Worm (Caenorhabditis elegans): Measurements from ENCODE around the gene H02F09.2.

H02F09.2 gene

ce11 chrX:1612948-1613347 lies 40.9 kb downstream of the H02F09.2 start:
- TF ChIP-seq snpc-4 (tag; optimal IDR thresholded peaks at IDR 0.05) (no peak), lsy-12 (tag; optimal IDR thresholded peaks at IDR 0.05) (no peak), tbx-2 (tag; optimal IDR thresholded peaks at IDR 0.05) (no peak), ztf-4 (tag; optimal IDR thresholded peaks at IDR 0.05) (no peak), pha-4 (tag; optimal IDR thresholded peaks at IDR 0.05) (no peak), elt-3 (tag; optimal IDR thresholded peaks at IDR 0.05) (no peak), nhr-23 (tag; optimal IDR thresholded peaks at IDR 0.05) (no peak), egl-5 (tag; optimal IDR thresholded peaks at IDR 0.05) (no peak), lin-39 (tag; optimal IDR thresholded peaks at IDR 0.05) (no peak), fos-1 (tag; optimal IDR thresholded peaks at IDR 0.05) (no peak), lin-15B (tag; optimal IDR thresholded peaks at IDR 0.05) (no peak), R02D3.7 (tag; optimal IDR thresholded peaks at IDR 0.05) (no peak), jun-1 (tag; optimal IDR thresholded peaks at IDR 0.05) (no peak), eor-1 (tag; optimal IDR thresholded peaks at IDR 0.05) (no peak), sea-2 (GFP tag; optimal IDR thresholded peaks at IDR 0.05) (no peak), aly-2 (tag; optimal IDR thresholded peaks at IDR 0.05) (no peak), ceh-28 (tag; optimal IDR thresholded peaks at IDR 0.05) (no peak), mdl-1 (tag; optimal IDR thresholded peaks at IDR 0.05) (no peak), hmg-11 (tag; optimal IDR thresholded peaks at IDR 0.05) (no peak), fkh-10 (GFP tag; optimal IDR thresholded peaks at IDR 0.05) (no peak)

ce11 chrX:1613860-1614259 lies 41.8 kb downstream of the H02F09.2 start:
- TF ChIP-seq ztf-11 (tag; optimal IDR thresholded peaks at IDR 0.05), result no peak
- TF ChIP-seq unc-39 (tag; optimal IDR thresholded peaks at IDR 0.05), result no peak
- TF ChIP-seq ama-1 (optimal IDR thresholded peaks at IDR 0.05), result no peak
- no peak for TF ChIP-seq ztf-4 (tag; optimal IDR thresholded peaks at IDR 0.05)
- no peak for TF ChIP-seq nhr-237 (tag; optimal IDR thresholded peaks at IDR 0.05)
- no peak for TF ChIP-seq egl-27 (tag; optimal IDR thresholded peaks at IDR 0.05)
- TF ChIP-seq zag-1 (tag; optimal IDR thresholded peaks at IDR 0.05), result no peak
- TF ChIP-seq nhr-11 (tag; optimal IDR thresholded peaks at IDR 0.05), result no peak
- no peak for TF ChIP-seq unc-62 (GFP tag; optimal IDR thresholded peaks at IDR 0.05)
- no peak for TF ChIP-seq aly-2 (tag; optimal IDR thresholded peaks at IDR 0.05)
- TF ChIP-seq nhr-77 (tag; optimal IDR thresholded peaks at IDR 0.05), result no peak
- TF ChIP-seq fkh-10 (GFP tag; optimal IDR thresholded peaks at IDR 0.05), result no peak
- TF ChIP-seq nhr-76 (tag; optimal IDR thresholded peaks at IDR 0.05), result no peak
- TF ChIP-seq nhr-12 (tag; optimal IDR thresholded peaks at IDR 0.05), result no peak
- no peak for TF ChIP-seq nhr-28 (tag; optimal IDR thresholded peaks at IDR 0.05)
- no peak for TF ChIP-seq fos-1 (tag; optimal IDR thresholded peaks at IDR 0.05)
- no peak for TF ChIP-seq lsy-12 (tag; optimal IDR thresholded peaks at IDR 0.05)
- TF ChIP-seq nhr-25 (tag; optimal IDR thresholded peaks at IDR 0.05), result no peak
- no peak for TF ChIP-seq ceh-82 (tag; optimal IDR thresholded peaks at IDR 0.05)
- no peak for TF ChIP-seq elt-2 (tag; optimal IDR thresholded peaks at IDR 0.05)

ce11 chrX:1620678-1621449 lies 48.8 kb downstream of the H02F09.2 start, which contains the start of gene H11E01.2:
H11E01.2 (plus strand) TSS chrX:1621057.
- TF ChIP-seq nhr-43 (tag; optimal IDR thresholded peaks at IDR 0.05; ENCODE audit: poor library complexity, severe bottlenecking) (peak; percentile 17), nhr-237 (tag; optimal IDR thresholded peaks at IDR 0.05) (no peak), nhr-77 (tag; optimal IDR thresholded peaks at IDR 0.05) (no peak)

ce11 chrX:1623048-1623447 lies 51.0 kb downstream of the H02F09.2 start:
- TF ChIP-seq hmg-11 (tag; optimal IDR thresholded peaks at IDR 0.05), result no peak
- no peak for TF ChIP-seq ceh-16 (tag; optimal IDR thresholded peaks at IDR 0.05)
- TF ChIP-seq elt-3 (tag; optimal IDR thresholded peaks at IDR 0.05), result no peak
- TF ChIP-seq fkh-2 (tag; optimal IDR thresholded peaks at IDR 0.05), result no peak
- TF ChIP-seq egl-27 (tag; optimal IDR thresholded peaks at IDR 0.05), result no peak
- TF ChIP-seq unc-62 (GFP tag; optimal IDR thresholded peaks at IDR 0.05), result no peak
- TF ChIP-seq aly-2 (tag; optimal IDR thresholded peaks at IDR 0.05), result no peak
- no peak for TF ChIP-seq nhr-67 (tag; optimal IDR thresholded peaks at IDR 0.05)
- TF ChIP-seq ztf-4 (tag; optimal IDR thresholded peaks at IDR 0.05), result no peak
- no peak for TF ChIP-seq daf-12 (tag; optimal IDR thresholded peaks at IDR 0.05)
- TF ChIP-seq egl-5 (tag; optimal IDR thresholded peaks at IDR 0.05), result no peak
- no peak for TF ChIP-seq snpc-4 (tag; optimal IDR thresholded peaks at IDR 0.05)
- no peak for TF ChIP-seq ceh-82 (tag; optimal IDR thresholded peaks at IDR 0.05)
- TF ChIP-seq pqm-1 (tag; optimal IDR thresholded peaks at IDR 0.05), result no peak
- TF ChIP-seq nhr-237 (tag; optimal IDR thresholded peaks at IDR 0.05), result no peak
- TF ChIP-seq nhr-11 (tag; optimal IDR thresholded peaks at IDR 0.05), result no peak

Measured in whole organism, L3 larva.